Fruit fly (Drosophila melanogaster) whole organism, pupa: ENCODE measurements around the gene Pak.

Experiments used
- CG12605 ChIP-seq: fragments of 200-800 bp; sonication (Bioruptor generic); IDR thresholded peaks from 2 replicates; pipeline ENCODE4 v1.3.6; 2022; ENCODE audit warnings: missing biosample characterization, missing genetic modification characterization
- CG13204 ChIP-seq: fragments of 200-800 bp; sonication (Bioruptor generic); optimal IDR thresholded peaks from 2 replicates; lab custom pipeline; 2018; ENCODE audit warnings: missing biosample characterization, mild to moderate bottlenecking, missing genetic modification characterization, moderate library complexity
- CG14655 ChIP-seq: fragments of 200-800 bp; sonication (Bioruptor generic); optimal IDR thresholded peaks from 3 replicates; lab custom pipeline; 2017; ENCODE audit warnings: mild to moderate bottlenecking, missing biosample characterization, missing genetic modification reagents, missing genetic modification characterization
- CG17806 ChIP-seq: fragments of 200-800 bp; sonication (Bioruptor generic); optimal IDR thresholded peaks from 2 replicates; lab custom pipeline; 2018; ENCODE audit warnings: missing biosample characterization, mild to moderate bottlenecking, missing genetic modification characterization, moderate library complexity
- CG34367 ChIP-seq: fragments of 200-800 bp; sonication (Bioruptor generic); optimal IDR thresholded peaks from 2 replicates; lab custom pipeline; 2018; ENCODE audit warnings: missing biosample characterization, mild to moderate bottlenecking, missing genetic modification characterization
- CG8301 ChIP-seq: fragments of 200-800 bp; sonication (Bioruptor generic); optimal IDR thresholded peaks from 2 replicates; lab custom pipeline; 2018; ENCODE audit warnings: missing biosample characterization, mild to moderate bottlenecking, missing genetic modification characterization
- D1 ChIP-seq: fragments of 200-800 bp; sonication (Bioruptor generic); optimal IDR thresholded peaks from 2 replicates; lab custom pipeline; 2018; ENCODE audit warnings: missing biosample characterization, mild to moderate bottlenecking, missing genetic modification characterization, moderate library complexity
- EcR ChIP-seq: fragments of 200-800 bp; sonication (Bioruptor generic); optimal IDR thresholded peaks from 3 replicates; lab custom pipeline; 2019; ENCODE audit warnings: missing biosample characterization, missing genetic modification characterization, mild to moderate bottlenecking, moderate library complexity, missing genetic modification reagents
- Ets98B ChIP-seq: fragments of 200-800 bp; sonication (Bioruptor generic); IDR thresholded peaks from 2 replicates; pipeline ENCODE4 v1.3.6; 2022; ENCODE audit warnings: missing biosample characterization, missing genetic modification characterization
- Pif1A ChIP-seq: fragments of 200-800 bp; sonication (Bioruptor generic); optimal IDR thresholded peaks from 3 replicates; lab custom pipeline; 2016; ENCODE audit warnings: missing biosample characterization, missing genetic modification characterization
- Snoo ChIP-seq: fragments of 200-800 bp; sonication (Bioruptor generic); optimal IDR thresholded peaks from 3 replicates; lab custom pipeline; 2017; ENCODE audit warnings: missing biosample characterization, mild to moderate bottlenecking, missing genetic modification characterization, inconsistent platforms
- rn ChIP-seq: fragments of 200-800 bp; sonication (Bioruptor generic); IDR thresholded peaks from 2 replicates; pipeline ENCODE4 v1.3.6; 2022; ENCODE audit warnings: missing biosample characterization, missing genetic modification characterization

- no peak for TF ChIP-seq CG17806
- no peak for TF ChIP-seq CG34367
- no peak for TF ChIP-seq CG12605 (GFP tag; lab: Robert Waterston, UW)
- TF ChIP-seq Ets98B (GFP tag; lab: Robert Waterston, UW): no peak
- TF ChIP-seq CG8301: no peak
- TF ChIP-seq Pif1A: no peak
- TF ChIP-seq CG13204 (GFP tag; lab: Kevin White, UChicago): no peak
- TF ChIP-seq rn (GFP tag; lab: Robert Waterston, UW): no peak
- TF ChIP-seq EcR (GFP tag; lab: Kevin White, UChicago): no peak
- TF ChIP-seq D1 (tag; lab: Kevin White, UChicago): no peak
- no peak for TF ChIP-seq CG14655
- TF ChIP-seq Snoo (tag; lab: Kevin White, UChicago): no peak
Measured at dm6 chr3R:6393515-6394246, 43.0 kb downstream of the Pak start.
